Fruit fly (Drosophila melanogaster) whole organism, prepupa: ENCODE measurements around the gene CG14196.
A peak's percentile ranks its signal among the peaks of the same experiment; 100 is the strongest.

Experiments
- Blimp-1 ChIP-seq: fragments of 200-800 bp; sonication (Bioruptor generic); optimal IDR thresholded peaks from 3 replicates; lab custom pipeline; 2017; ENCODE audit warnings: missing biosample characterization, missing genetic modification characterization, mild to moderate bottlenecking, moderate library complexity, missing genetic modification reagents
- CG10631 ChIP-seq: fragments of 200-800 bp; sonication (Bioruptor generic); optimal IDR thresholded peaks from 2 replicates; lab custom pipeline; 2016; ENCODE audit warnings: missing biosample characterization, missing genetic modification characterization
- CG10669 ChIP-seq: fragments of 200-800 bp; sonication (Bioruptor generic); optimal IDR thresholded peaks from 3 replicates; lab custom pipeline; 2018; ENCODE audit warnings: missing biosample characterization, mild to moderate bottlenecking, missing genetic modification characterization, moderate library complexity
- CG11902 ChIP-seq: fragments of 200-800 bp; sonication (Bioruptor generic); optimal IDR thresholded peaks from 3 replicates; lab custom pipeline; 2016; ENCODE audit warnings: missing biosample characterization, missing genetic modification characterization
- CG15336 ChIP-seq: fragments of 200-800 bp; sonication (Bioruptor generic); IDR thresholded peaks from 2 replicates; pipeline ENCODE4 v1.3.6; 2022; ENCODE audit warnings: missing biosample characterization, missing genetic modification characterization
- CG1621 ChIP-seq: fragments of 200-800 bp; sonication (Bioruptor generic); optimal IDR thresholded peaks from 3 replicates; lab custom pipeline; 2018; ENCODE audit warnings: missing biosample characterization, mild to moderate bottlenecking, missing genetic modification characterization
- CG16779 ChIP-seq: fragments of 200-800 bp; sonication (Bioruptor generic); optimal IDR thresholded peaks from 3 replicates; lab custom pipeline; 2017; ENCODE audit warnings: missing biosample characterization, mild to moderate bottlenecking, missing genetic modification characterization
- CG32006 ChIP-seq: fragments of 200-800 bp; sonication (Bioruptor generic); optimal IDR thresholded peaks from 3 replicates; lab custom pipeline; 2017; ENCODE audit warnings: missing biosample characterization, mild to moderate bottlenecking, missing genetic modification characterization
- CG34406 ChIP-seq: fragments of 200-800 bp; sonication (Bioruptor generic); optimal IDR thresholded peaks from 3 replicates; lab custom pipeline; 2016; ENCODE audit warnings: missing biosample characterization, missing genetic modification characterization
- CG3919 ChIP-seq: fragments of 200-800 bp; sonication (Bioruptor generic); optimal IDR thresholded peaks from 3 replicates; lab custom pipeline; 2016; ENCODE audit warnings: missing biosample characterization, missing genetic modification characterization
- CG4318 ChIP-seq: fragments of 200-800 bp; sonication (Bioruptor generic); optimal IDR thresholded peaks from 3 replicates; lab custom pipeline; 2017; ENCODE audit warnings: missing biosample characterization, mild to moderate bottlenecking, missing genetic modification characterization
- CG6163 ChIP-seq: fragments of 200-800 bp; sonication (Bioruptor generic); IDR thresholded peaks from 3 replicates; pipeline ENCODE4 v1.3.6; 2022; ENCODE audit warnings: missing biosample characterization, missing genetic modification characterization
- CG6276 ChIP-seq: fragments of 200-800 bp; sonication (Bioruptor generic); optimal IDR thresholded peaks from 2 replicates; lab custom pipeline; 2017; ENCODE audit warnings: missing biosample characterization, mild to moderate bottlenecking, missing genetic modification characterization
- CG6792 ChIP-seq: fragments of 200-800 bp; sonication (Bioruptor generic); optimal IDR thresholded peaks from 3 replicates; lab custom pipeline; 2016; ENCODE audit warnings: missing biosample characterization, missing genetic modification characterization
- CG6854 ChIP-seq: fragments of 200-800 bp; sonication (Bioruptor generic); optimal IDR thresholded peaks from 2 replicates; lab custom pipeline; 2017; ENCODE audit warnings: missing biosample characterization, mild to moderate bottlenecking, missing genetic modification characterization
- CG8319 ChIP-seq: fragments of 200-800 bp; sonication (Bioruptor generic); optimal IDR thresholded peaks from 3 replicates; lab custom pipeline; 2016; ENCODE audit warnings: missing biosample characterization, missing genetic modification characterization
- CG8632 ChIP-seq: fragments of 200-800 bp; sonication (Bioruptor generic); optimal IDR thresholded peaks from 3 replicates; lab custom pipeline; 2016; ENCODE audit warnings: missing biosample characterization, missing genetic modification characterization
- Eip75B ChIP-seq: fragments of 200-800 bp; sonication (Bioruptor generic); optimal IDR thresholded peaks from 3 replicates; lab custom pipeline; 2016; ENCODE audit warnings: missing biosample characterization, missing genetic modification characterization
- Eip78C ChIP-seq: fragments of 200-800 bp; sonication (Bioruptor generic); peaks from one replicate; lab custom pipeline; 2016; ENCODE audit warnings: missing biosample characterization, missing genetic modification characterization
- Eip93F ChIP-seq: fragments of 200-800 bp; sonication (Bioruptor generic); optimal IDR thresholded peaks from 2 replicates; lab custom pipeline; 2016; ENCODE audit warnings: missing biosample characterization, mild to moderate bottlenecking, missing genetic modification characterization
- Ets21C ChIP-seq: fragments of 200-800 bp; sonication (Bioruptor generic); optimal IDR thresholded peaks from 3 replicates; lab custom pipeline; 2016; ENCODE audit warnings: missing biosample characterization, missing genetic modification characterization
- Ets96B ChIP-seq: fragments of 200-800 bp; optimal IDR thresholded peaks from 2 replicates; lab custom pipeline; 2019; ENCODE audit warnings: missing biosample characterization, mild to moderate bottlenecking, missing genetic modification characterization, moderate library complexity
- Gug ChIP-seq: fragments of 200-800 bp; sonication (Bioruptor generic); IDR thresholded peaks from 2 replicates; pipeline ENCODE4 v1.3.6; 2022; ENCODE audit warnings: missing biosample characterization, missing genetic modification characterization
- Hr4 ChIP-seq: fragments of 200-800 bp; sonication (Bioruptor generic); optimal IDR thresholded peaks from 3 replicates; lab custom pipeline; 2016; ENCODE audit warnings: missing biosample characterization, missing genetic modification characterization
- Lpt ChIP-seq: fragments of 200-800 bp; sonication (Bioruptor generic); optimal IDR thresholded peaks from 3 replicates; lab custom pipeline; 2016; ENCODE audit warnings: missing biosample characterization, missing genetic modification characterization
- Met ChIP-seq: fragments of 200-800 bp; sonication (Bioruptor generic); optimal IDR thresholded peaks from 3 replicates; lab custom pipeline; 2016; ENCODE audit warnings: missing biosample characterization, missing genetic modification characterization
- OdsH ChIP-seq: fragments of 200-800 bp; sonication (Bioruptor generic); optimal IDR thresholded peaks from 3 replicates; lab custom pipeline; 2016; ENCODE audit warnings: missing biosample characterization, missing genetic modification characterization
- Smox ChIP-seq: fragments of 200-800 bp; sonication (Bioruptor generic); optimal IDR thresholded peaks from 3 replicates; lab custom pipeline; 2016; ENCODE audit warnings: missing biosample characterization, missing genetic modification characterization
- Sox102F ChIP-seq: fragments of 200-800 bp; sonication (Bioruptor generic); optimal IDR thresholded peaks from 2 replicates; lab custom pipeline; 2016; ENCODE audit warnings: missing biosample characterization, mild to moderate bottlenecking, missing genetic modification characterization
- Sox14 ChIP-seq: fragments of 200-800 bp; sonication (Bioruptor generic); optimal IDR thresholded peaks from 3 replicates; lab custom pipeline; 2016; ENCODE audit warnings: missing biosample characterization, missing genetic modification characterization
- acj6 ChIP-seq: fragments of 200-800 bp; sonication (Bioruptor generic); optimal IDR thresholded peaks from 3 replicates; lab custom pipeline; 2016; ENCODE audit warnings: missing biosample characterization, missing genetic modification characterization
- cyc ChIP-seq: fragments of 200-800 bp; sonication (Bioruptor generic); optimal IDR thresholded peaks from 3 replicates; lab custom pipeline; 2016; ENCODE audit warnings: missing biosample characterization, missing genetic modification characterization
- dac ChIP-seq: fragments of 200-800 bp; sonication (Bioruptor generic); optimal IDR thresholded peaks from 2 replicates; lab custom pipeline; 2017; ENCODE audit warnings: missing biosample characterization, mild to moderate bottlenecking, missing genetic modification characterization
- fd85E ChIP-seq: fragments of 200-800 bp; sonication (Bioruptor generic); optimal IDR thresholded peaks from 3 replicates; lab custom pipeline; 2016; ENCODE audit warnings: missing biosample characterization, missing genetic modification characterization
- fkh ChIP-seq: fragments of 200-800 bp; sonication (Bioruptor generic); optimal IDR thresholded peaks from 3 replicates; lab custom pipeline; 2017; ENCODE audit warnings: missing biosample characterization, mild to moderate bottlenecking, missing genetic modification characterization, moderate library complexity
- lz ChIP-seq: fragments of 200-800 bp; sonication (Bioruptor generic); optimal IDR thresholded peaks from 3 replicates; lab custom pipeline; 2016; ENCODE audit warnings: missing biosample characterization, missing genetic modification characterization
- salr ChIP-seq, 2 experiments: fragments of 200-800 bp; sonication (Bioruptor generic); optimal IDR thresholded peaks; 3 replicates each; lab custom pipeline; 2016 to 2018; ENCODE audit warnings: missing biosample characterization in 2 of 2, missing genetic modification characterization in 2 of 2, mild to moderate bottlenecking in 1 of 2
- spab ChIP-seq: fragments of 200-800 bp; sonication (Bioruptor generic); optimal IDR thresholded peaks from 2 replicates; lab custom pipeline; 2017; ENCODE audit warnings: missing biosample characterization, mild to moderate bottlenecking, missing genetic modification characterization, missing genetic modification reagents
- ss ChIP-seq, 2 experiments: fragments of 200-800 bp; sonication (Bioruptor generic); optimal IDR thresholded peaks; 2 replicates in 1 of 2; 3 replicates in 1 of 2; lab custom pipeline; 2017 to 2018; ENCODE audit warnings: mild to moderate bottlenecking in 2 of 2, missing biosample characterization in 2 of 2, missing genetic modification characterization in 2 of 2, moderate library complexity in 1 of 2
- svp ChIP-seq: fragments of 200-800 bp; sonication (Bioruptor generic); peaks from one replicate; lab custom pipeline; 2016; ENCODE audit warnings: missing biosample characterization, missing genetic modification characterization
- topi ChIP-seq: fragments of 200-800 bp; sonication (Bioruptor generic); optimal IDR thresholded peaks from 3 replicates; lab custom pipeline; 2016; ENCODE audit warnings: missing biosample characterization, missing genetic modification characterization
- vri ChIP-seq: fragments of 200-800 bp; sonication (Bioruptor generic); optimal IDR thresholded peaks from 3 replicates; lab custom pipeline; 2016; ENCODE audit warnings: missing biosample characterization, mild to moderate bottlenecking, missing genetic modification characterization

CG14196 gene

DNA sequence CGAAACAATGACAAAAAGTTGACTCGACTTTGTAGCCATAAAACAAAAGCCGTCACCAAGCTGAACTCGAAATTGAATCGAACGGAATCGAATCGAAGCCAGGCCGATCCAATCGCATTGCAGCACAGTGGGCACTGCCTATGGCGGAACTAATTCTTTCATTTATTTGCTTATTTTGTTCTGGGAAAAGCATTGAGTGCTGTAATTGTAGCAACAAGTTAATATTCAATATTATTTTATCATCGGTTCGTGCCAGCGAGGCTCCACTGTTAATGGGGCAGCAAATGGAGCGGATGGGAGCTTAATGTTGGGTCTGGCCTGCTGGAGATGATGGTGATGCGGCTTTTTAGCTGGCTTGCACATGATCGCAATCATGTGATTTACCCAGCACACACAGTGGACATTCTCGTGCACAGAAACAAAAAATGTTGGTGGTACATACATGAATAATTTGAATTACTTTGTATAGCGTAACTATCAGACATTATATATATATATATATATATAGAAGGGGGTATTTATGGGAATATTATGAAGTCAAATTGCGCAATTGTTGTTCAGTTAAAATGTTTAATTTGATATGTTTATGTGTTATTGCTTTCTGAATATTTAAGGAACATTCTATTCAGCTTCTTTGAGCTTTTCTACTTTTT, 47.8 kb upstream of the CG14196 start (continued):
- TF ChIP-seq CG1621 (tag; lab: Kevin White, UChicago) = peak; percentile 95
- TF ChIP-seq salr (GFP tag; optimal IDR thresholded peaks at IDR 0.05; lab: Kevin White, UChicago) = peak; percentile 61 to 94
- peak; percentile 96 for TF ChIP-seq Eip75B
- peak; percentile 95 for TF ChIP-seq CG34406
- TF ChIP-seq Hr4 (GFP tag; lab: Kevin White, UChicago) = peak; percentile 95
- TF ChIP-seq Lpt = peak; percentile 90
- peak; percentile 97 for TF ChIP-seq CG6854 (GFP tag; lab: Kevin White, UChicago)
- peak; percentile 89 for TF ChIP-seq CG16779
- TF ChIP-seq CG10669 (GFP tag; lab: Kevin White, UChicago) = peak; percentile 97
- TF ChIP-seq lz (GFP tag; lab: Kevin White, UChicago) = peak; percentile 98
- TF ChIP-seq CG11902 = peak; percentile 98
- TF ChIP-seq fd85E (GFP tag; lab: Kevin White, UChicago) = peak; percentile 90
- peak; percentile 95 for TF ChIP-seq CG15336 (GFP tag; lab: Robert Waterston, UW)
- TF ChIP-seq CG8319 (GFP tag; lab: Kevin White, UChicago) = peak; percentile 97
- peak; percentile 98 for TF ChIP-seq CG6792 (GFP tag; lab: Kevin White, UChicago)

DNA sequence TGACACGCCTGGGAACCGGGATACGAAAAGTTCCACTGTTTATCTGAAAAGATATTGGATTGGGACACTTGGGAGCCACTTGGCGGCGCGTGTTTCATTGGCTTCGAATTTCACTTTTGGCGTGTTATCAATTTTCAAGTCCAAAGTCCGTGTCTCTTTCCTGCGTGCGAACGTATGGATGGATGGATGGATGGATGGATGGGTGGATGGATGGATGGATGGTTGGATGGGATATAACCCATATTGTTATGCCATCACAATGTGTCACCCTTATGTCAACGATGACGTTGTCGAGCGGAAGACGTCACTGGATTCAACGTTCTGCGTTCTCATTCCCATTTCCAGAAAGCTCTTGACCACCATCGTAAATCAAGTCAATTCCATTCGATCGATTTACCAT, 46.1 kb upstream of the CG14196 start:
- peak; percentile 18 for TF ChIP-seq vri (GFP tag; lab: Kevin White, UChicago)
- no peak for TF ChIP-seq CG6163 (GFP tag; lab: Robert Waterston, UW)
- TF ChIP-seq lz (GFP tag; lab: Kevin White, UChicago) = no peak
- TF ChIP-seq ss (GFP tag; optimal IDR thresholded peaks at IDR 0.05; lab: Kevin White, UChicago) = peak; percentile 12 to 15
- peak; percentile 23 for TF ChIP-seq Eip78C (GFP tag; lab: Kevin White, UChicago)
- peak; percentile 30 for TF ChIP-seq CG6854 (GFP tag; lab: Kevin White, UChicago)

DNA sequence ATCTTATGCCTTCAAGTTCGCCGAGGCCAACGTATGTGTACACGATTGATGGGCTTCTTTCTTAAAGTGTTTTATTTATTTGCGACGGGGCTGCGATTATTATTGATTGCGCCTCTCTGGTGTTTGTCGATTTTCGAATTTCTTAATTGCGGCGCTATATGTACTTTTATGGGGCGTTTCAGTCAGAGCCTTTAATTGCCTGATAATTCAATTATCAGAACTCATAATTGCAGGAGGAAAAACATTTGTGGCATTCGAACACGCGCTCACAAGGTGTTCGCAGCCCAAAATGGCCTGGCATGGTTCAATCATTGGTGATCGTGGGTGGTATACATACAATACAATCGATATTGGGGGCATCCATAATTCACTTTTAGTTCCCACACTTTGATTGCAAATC, 44.6 kb upstream of the CG14196 start:
- TF ChIP-seq Ets96B (no peak), Eip93F (GFP tag; lab: Kevin White, UChicago) (peak; percentile 52), spab (no peak), Gug (GFP tag; lab: Robert Waterston, UW) (no peak)

DNA sequence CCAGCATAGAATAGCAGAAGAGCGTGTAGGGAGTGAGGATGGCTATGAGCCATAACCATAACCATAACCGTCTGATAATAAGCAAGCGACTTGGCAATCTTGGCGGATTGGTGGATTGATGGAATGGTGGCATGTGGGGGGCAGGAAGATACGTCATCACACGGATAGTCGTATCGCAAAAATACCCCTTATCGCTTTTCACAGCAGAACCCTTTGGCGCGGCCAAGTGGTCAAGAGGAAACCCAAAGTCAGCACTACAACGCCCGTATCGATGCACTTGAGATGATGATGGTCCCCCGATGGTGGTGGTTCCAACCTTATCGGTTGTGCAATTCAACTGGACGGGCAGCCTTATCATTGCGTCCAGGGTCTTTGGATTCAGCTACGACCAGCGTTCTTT, 43.8 kb upstream of the CG14196 start:
- TF ChIP-seq Eip78C (GFP tag; lab: Kevin White, UChicago) (peak; percentile 45), svp (GFP tag; lab: Kevin White, UChicago) (peak; percentile 69), Met (GFP tag; lab: Kevin White, UChicago) (no peak), vri (GFP tag; lab: Kevin White, UChicago) (peak; percentile 90), acj6 (no peak)

DNA sequence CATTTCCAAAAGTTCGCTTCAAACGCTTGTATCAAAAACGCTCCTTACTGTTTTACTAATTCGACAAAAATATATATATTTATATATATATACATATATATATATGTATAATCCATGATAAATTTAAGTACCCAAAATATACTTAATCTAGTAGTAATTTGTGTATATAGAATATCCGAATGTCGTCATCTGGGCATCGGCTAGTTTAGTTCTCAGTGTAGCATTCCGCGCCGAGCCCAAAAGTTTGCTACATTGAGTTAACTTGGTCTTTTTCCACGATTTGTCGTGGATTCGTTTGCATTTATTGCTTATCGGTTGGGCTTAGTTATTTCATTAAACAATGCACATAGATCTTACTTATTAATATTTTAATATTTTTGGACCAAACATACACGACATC, 39.6 kb upstream of the CG14196 start:
- TF ChIP-seq CG11902 = no peak
- no peak for TF ChIP-seq svp (GFP tag; lab: Kevin White, UChicago)
- TF ChIP-seq topi (GFP tag; lab: Kevin White, UChicago) = peak; percentile 22
- no peak for TF ChIP-seq Eip78C (GFP tag; lab: Kevin White, UChicago)
- TF ChIP-seq CG32006 (GFP tag; lab: Kevin White, UChicago) = no peak
- peak; percentile 16 for TF ChIP-seq Sox14
- TF ChIP-seq acj6 = no peak
- no peak for TF ChIP-seq Ets21C (GFP tag; lab: Kevin White, UChicago)
- no peak for TF ChIP-seq OdsH (GFP tag; lab: Kevin White, UChicago)
- no peak for TF ChIP-seq CG4318
- TF ChIP-seq lz (GFP tag; lab: Kevin White, UChicago) = peak; percentile 20
- TF ChIP-seq dac = no peak
- no peak for TF ChIP-seq Met (GFP tag; lab: Kevin White, UChicago)
- no peak for TF ChIP-seq CG3919
- TF ChIP-seq CG8632 (GFP tag; lab: Kevin White, UChicago) = peak; percentile 49
- no peak for TF ChIP-seq CG10631 (GFP tag; lab: Kevin White, UChicago)
- TF ChIP-seq CG6276 (GFP tag; lab: Kevin White, UChicago) = no peak
- no peak for TF ChIP-seq Eip75B
- no peak for TF ChIP-seq fkh (GFP tag; lab: Kevin White, UChicago)
- no peak for TF ChIP-seq Sox102F (GFP tag; lab: Kevin White, UChicago)
- no peak for TF ChIP-seq Gug (GFP tag; lab: Robert Waterston, UW)
- TF ChIP-seq CG34406 = peak; percentile 67
- TF ChIP-seq Lpt = peak; percentile 2
- TF ChIP-seq CG6792 (GFP tag; lab: Kevin White, UChicago) = no peak
- no peak for TF ChIP-seq Blimp-1
- TF ChIP-seq Smox = no peak
- TF ChIP-seq cyc = no peak
